Fruit fly (Drosophila melanogaster): ENCODE results near the gene CG31637.

- no peak for TF ChIP-seq tj (GFP tag; optimal IDR thresholded peaks at IDR 0.05)
- no peak for TF ChIP-seq CG33017 (tag; optimal IDR thresholded peaks at IDR 0.05)
- no peak for TF ChIP-seq CG12768 (GFP tag; optimal IDR thresholded peaks at IDR 0.05)
- TF ChIP-seq CG7101 (tag; optimal IDR thresholded peaks at IDR 0.05) = no peak
- no peak for TF ChIP-seq CG11617 (GFP tag; optimal IDR thresholded peaks at IDR 0.05)
These were observed 41.4 kb downstream of the CG31637 start for dm6 chr2L:6539623-6540381.
